Fruit fly (Drosophila melanogaster) whole organism, embryonic: ENCODE measurements around the gene wds.

ENCODE experiments used
- Abd-B ChIP-seq: fragments of 200-800 bp; sonication (Bioruptor generic); optimal IDR thresholded peaks from 2 replicates; lab custom pipeline; 2018; ENCODE audit warnings: missing biosample characterization, mild to moderate bottlenecking, missing genetic modification characterization, moderate library complexity
- CG10462 ChIP-seq: fragments of 200-800 bp; sonication (Bioruptor generic); optimal IDR thresholded peaks from 2 replicates; lab custom pipeline; 2016; ENCODE audit warnings: missing biosample characterization, missing genetic modification characterization
- CG12236 ChIP-seq: fragments of 200-800 bp; sonication (Bioruptor generic); optimal IDR thresholded peaks from 2 replicates; lab custom pipeline; 2016; ENCODE audit warnings: missing biosample characterization, missing genetic modification characterization
- CG13296 ChIP-seq: fragments of 200-800 bp; sonication (Bioruptor generic); optimal IDR thresholded peaks from 3 replicates; lab custom pipeline; 2018; ENCODE audit warnings: missing biosample characterization, mild to moderate bottlenecking, missing genetic modification characterization
- CG14050 ChIP-seq: fragments of 200-800 bp; sonication (Bioruptor generic); IDR thresholded peaks from 3 replicates; pipeline ENCODE4 v1.3.6; 2022; ENCODE audit warnings: missing biosample characterization, missing genetic modification characterization
- CG17829 ChIP-seq: fragments of 200-800 bp; optimal IDR thresholded peaks from 2 replicates; lab custom pipeline; 2019; ENCODE audit warnings: missing biosample characterization, mild to moderate bottlenecking, missing genetic modification characterization, moderate library complexity
- CG18599 ChIP-seq: fragments of 200-800 bp; sonication (Bioruptor generic); optimal IDR thresholded peaks from 3 replicates; lab custom pipeline; 2017; ENCODE audit warnings: missing biosample characterization, missing genetic modification characterization, mild to moderate bottlenecking, moderate library complexity, missing genetic modification reagents
- CG2116 ChIP-seq: fragments of 200-800 bp; sonication (Bioruptor generic); optimal IDR thresholded peaks from 3 replicates; lab custom pipeline; 2018; ENCODE audit warnings: missing biosample characterization, mild to moderate bottlenecking, missing genetic modification characterization
- CG2120 ChIP-seq: fragments of 200-800 bp; sonication (Bioruptor generic); optimal IDR thresholded peaks from 3 replicates; lab custom pipeline; 2016; ENCODE audit warnings: missing biosample characterization, missing genetic modification characterization
- CG2889 ChIP-seq: fragments of 200-800 bp; sonication (Bioruptor generic); IDR thresholded peaks from 3 replicates; pipeline ENCODE4 v1.3.6; 2022; ENCODE audit warnings: missing biosample characterization, missing genetic modification characterization
- CG31365 ChIP-seq: fragments of 200-800 bp; sonication (Bioruptor generic); optimal IDR thresholded peaks from 2 replicates; lab custom pipeline; 2018; ENCODE audit warnings: missing biosample characterization, mild to moderate bottlenecking, missing genetic modification characterization
- CG32532 ChIP-seq: fragments of 200-800 bp; sonication (Bioruptor generic); IDR thresholded peaks from 2 replicates; pipeline ENCODE4 v1.3.6; 2022; ENCODE audit warnings: missing biosample characterization, missing genetic modification characterization
- CG4360 ChIP-seq: fragments of 200-800 bp; sonication (Bioruptor generic); IDR thresholded peaks from 2 replicates; pipeline ENCODE4 v1.3.6; 2022; ENCODE audit warnings: missing biosample characterization, missing genetic modification characterization
- CG8281 ChIP-seq: fragments of 200-800 bp; sonication (Bioruptor generic); optimal IDR thresholded peaks from 2 replicates; lab custom pipeline; 2018; ENCODE audit warnings: missing biosample characterization, mild to moderate bottlenecking, missing genetic modification characterization, moderate library complexity
- CG8478 ChIP-seq: fragments of >200 bp; optimal IDR thresholded peaks from 2 replicates; lab custom pipeline; 2018
- Doc2 ChIP-seq: fragments of 200-800 bp; sonication (Bioruptor generic); IDR thresholded peaks from 2 replicates; pipeline ENCODE4 v1.3.6; 2022; ENCODE audit warnings: missing biosample characterization, missing genetic modification characterization
- Fer1 ChIP-seq: fragments of 200-800 bp; sonication (Bioruptor generic); optimal IDR thresholded peaks from 2 replicates; lab custom pipeline; 2017; ENCODE audit warnings: missing biosample characterization, mild to moderate bottlenecking, missing genetic modification characterization
- HmgZ ChIP-seq: fragments of 200-800 bp; sonication (Bioruptor generic); optimal IDR thresholded peaks from 2 replicates; lab custom pipeline; 2018; ENCODE audit warnings: missing biosample characterization, mild to moderate bottlenecking, missing genetic modification characterization
- Lhr ChIP-seq: fragments of 200-800 bp; sonication (Bioruptor generic); optimal IDR thresholded peaks from 3 replicates; lab custom pipeline; 2017; ENCODE audit warnings: mild to moderate bottlenecking, missing biosample characterization, missing genetic modification reagents, missing genetic modification characterization
- Mes4 ChIP-seq: fragments of 200-800 bp; sonication (Bioruptor generic); optimal IDR thresholded peaks from 2 replicates; lab custom pipeline; 2016; ENCODE audit warnings: missing biosample characterization, missing genetic modification characterization
- Optix ChIP-seq: fragments of 200-800 bp; sonication (Bioruptor generic); IDR thresholded peaks from 3 replicates; pipeline ENCODE4 v1.3.6; 2022; ENCODE audit warnings: missing biosample characterization, missing genetic modification characterization
- Spps ChIP-seq: fragments of 200-800 bp; sonication (Bioruptor generic); optimal IDR thresholded peaks from 2 replicates; lab custom pipeline; 2018; ENCODE audit warnings: missing biosample characterization, mild to moderate bottlenecking, missing genetic modification characterization
- Sry-β ChIP-seq: fragments of 200-800 bp; sonication (Bioruptor generic); optimal IDR thresholded peaks from 2 replicates; lab custom pipeline; 2018; ENCODE audit warnings: missing biosample characterization, mild to moderate bottlenecking, missing genetic modification characterization, moderate library complexity
- Taf1 ChIP-seq: fragments of 200-800 bp; sonication (Bioruptor generic); IDR thresholded peaks from 2 replicates; pipeline ENCODE4 v1.3.6; 2022; ENCODE audit warnings: missing biosample characterization, missing genetic modification characterization
- chinmo ChIP-seq: fragments of 200-800 bp; sonication (Bioruptor generic); IDR thresholded peaks from 4 replicates; pipeline ENCODE4 v1.3.6; 2022; ENCODE audit warnings: missing biosample characterization, missing genetic modification characterization; ENCODE audit not compliant: partially characterized antibody
- danr ChIP-seq: fragments of 200-800 bp; sonication (Bioruptor generic); IDR thresholded peaks from 2 replicates; pipeline ENCODE4 v1.3.6; 2022; ENCODE audit warnings: missing biosample characterization, missing genetic modification characterization
- en ChIP-seq: fragments of 200-800 bp; sonication (Bioruptor generic); optimal IDR thresholded peaks from 2 replicates; lab custom pipeline; 2016; ENCODE audit warnings: missing biosample characterization, missing genetic modification characterization
- eve ChIP-seq, 2 experiments: fragments of >200 bp; optimal IDR thresholded peaks; 2 replicates each; lab custom pipeline; 2017; ENCODE audit warnings: missing biosample characterization in 2 of 2, missing genetic modification characterization in 2 of 2
- kni ChIP-seq: fragments of 200-800 bp; sonication (Bioruptor generic); optimal IDR thresholded peaks from 3 replicates; lab custom pipeline; 2017; ENCODE audit warnings: mild to moderate bottlenecking, missing biosample characterization, missing genetic modification reagents, missing genetic modification characterization
- nmo ChIP-seq: fragments of 200-800 bp; sonication (Bioruptor generic); optimal IDR thresholded peaks from 2 replicates; lab custom pipeline; 2018; ENCODE audit warnings: missing biosample characterization, mild to moderate bottlenecking, missing genetic modification characterization, moderate library complexity
- run ChIP-seq: fragments of 200-800 bp; sonication (Bioruptor generic); optimal IDR thresholded peaks from 3 replicates; lab custom pipeline; 2018; ENCODE audit warnings: missing biosample characterization, mild to moderate bottlenecking, missing genetic modification characterization
- slbo ChIP-seq: fragments of 200-800 bp; sonication (Bioruptor generic); IDR thresholded peaks from 2 replicates; pipeline ENCODE4 v1.3.6; 2022; ENCODE audit warnings: missing biosample characterization, missing genetic modification characterization
- sqz ChIP-seq: fragments of 200-800 bp; sonication (Bioruptor generic); optimal IDR thresholded peaks from 3 replicates; lab custom pipeline; 2018; ENCODE audit warnings: missing biosample characterization, mild to moderate bottlenecking, missing genetic modification characterization
- sr ChIP-seq: fragments of 200-800 bp; sonication (Bioruptor generic); IDR thresholded peaks from 3 replicates; pipeline ENCODE4 v1.3.6; 2022; ENCODE audit warnings: missing biosample characterization, missing genetic modification characterization
- stwl ChIP-seq: fragments of 200-800 bp; sonication (Bioruptor generic); optimal IDR thresholded peaks from 3 replicates; lab custom pipeline; 2018; ENCODE audit warnings: missing biosample characterization, mild to moderate bottlenecking, missing genetic modification characterization, moderate library complexity
- tap ChIP-seq: fragments of 200-800 bp; optimal IDR thresholded peaks from 3 replicates; lab custom pipeline; 2019; ENCODE audit warnings: missing biosample characterization, mild to moderate bottlenecking, missing genetic modification characterization, moderate library complexity
- trh ChIP-seq: fragments of 200-800 bp; sonication (Bioruptor generic); optimal IDR thresholded peaks from 2 replicates; lab custom pipeline; 2016; ENCODE audit warnings: missing biosample characterization, missing genetic modification characterization

The wds gene

dm6 chrX:2546664-2547487, 38.9 kb upstream of the wds start (continued):
- no peak for TF ChIP-seq CG2116 (GFP tag; lab: Kevin White, UChicago)
- no peak for TF ChIP-seq CG14050 (GFP tag; lab: Robert Waterston, UW)
- no peak for TF ChIP-seq CG2889 (GFP tag; lab: Robert Waterston, UW)
- no peak for TF ChIP-seq Taf1 (GFP tag; lab: Robert Waterston, UW)
- TF ChIP-seq CG18599 (GFP tag; lab: Kevin White, UChicago), result peak; percentile 35
- TF ChIP-seq CG32532 (GFP tag; lab: Robert Waterston, UW), result no peak
- peak in 1 of 2 experiments; percentile 37 for TF ChIP-seq eve (GFP tag; optimal IDR thresholded peaks at IDR 0.05; lab: Kevin White, UChicago)
- no peak for TF ChIP-seq danr (GFP tag; lab: Robert Waterston, UW)
- TF ChIP-seq Lhr, result no peak
- peak; percentile 16 for TF ChIP-seq CG2120 (GFP tag; lab: Kevin White, UChicago)
- TF ChIP-seq Abd-B (GFP tag; lab: Kevin White, UChicago), result no peak
- TF ChIP-seq Optix (GFP tag; lab: Robert Waterston, UW), result no peak
- TF ChIP-seq run (tag; lab: Kevin White, UChicago), result no peak
- TF ChIP-seq stwl (tag; lab: Kevin White, UChicago), result peak; percentile 12
- TF ChIP-seq CG4360 (GFP tag; lab: Robert Waterston, UW), result 0 out of 2 replicates have a peak, but pooled peaks have one; percentile 11
- peak; percentile 4 for TF ChIP-seq tap (tag; lab: Kevin White, UChicago)
- no peak for TF ChIP-seq chinmo
- TF ChIP-seq CG12236 (GFP tag; lab: Kevin White, UChicago), result no peak

- no peak for TF ChIP-seq CG8281 (tag; lab: Kevin White, UChicago)
- TF ChIP-seq trh (GFP tag; lab: Kevin White, UChicago), result no peak
- TF ChIP-seq Abd-B (GFP tag; lab: Kevin White, UChicago), result no peak
- no peak for TF ChIP-seq HmgZ (tag; lab: Kevin White, UChicago)
- TF ChIP-seq CG8478 (lab: Kevin White, UChicago), result no peak
- TF ChIP-seq sqz (GFP tag; lab: Kevin White, UChicago), result no peak
- TF ChIP-seq sr (GFP tag; lab: Robert Waterston, UW), result no peak
- TF ChIP-seq Spps (tag; lab: Kevin White, UChicago), result no peak
- no peak for TF ChIP-seq CG31365 (tag; lab: Kevin White, UChicago)
- no peak for TF ChIP-seq Sry-β (GFP tag; lab: Kevin White, UChicago)
- no peak for TF ChIP-seq kni (GFP tag; lab: Kevin White, UChicago)
- TF ChIP-seq Mes4, result no peak
- TF ChIP-seq CG13296 (GFP tag; lab: Kevin White, UChicago), result no peak
- no peak for TF ChIP-seq slbo (GFP tag; lab: Robert Waterston, UW)
- TF ChIP-seq en (GFP tag; lab: Kevin White, UChicago), result no peak
- TF ChIP-seq CG10462 (GFP tag; lab: Kevin White, UChicago), result no peak
- TF ChIP-seq Doc2 (GFP tag; lab: Robert Waterston, UW), result no peak
- no peak for TF ChIP-seq CG17829 (tag; lab: Kevin White, UChicago)
- no peak for TF ChIP-seq Fer1 (GFP tag; lab: Kevin White, UChicago)
- TF ChIP-seq nmo (GFP tag; lab: Kevin White, UChicago), result no peak
Measured at dm6 chrX:2551906-2552305, 33.9 kb upstream of the wds start, which contains the start of gene Pdfr. Gene Pdfr, plus strand, starts transcription at chrX:2552206.
